Fruit fly (Drosophila melanogaster) whole organism, larva: ENCODE data around the gene CG7377.
"Not testable (repeated sequence)": the region's sequence is repeated elsewhere in the genome, so short reads cannot be mapped to it uniquely, and the experiment has no call there.

Source experiments
- noc ChIP-seq: fragments of 200-800 bp; sonication (Bioruptor generic); optimal IDR thresholded peaks from 3 replicates; lab custom pipeline; 2019; ENCODE audit warnings: missing biosample characterization, mild to moderate bottlenecking, missing genetic modification characterization, moderate library complexity

CG7377 gene

DNA sequence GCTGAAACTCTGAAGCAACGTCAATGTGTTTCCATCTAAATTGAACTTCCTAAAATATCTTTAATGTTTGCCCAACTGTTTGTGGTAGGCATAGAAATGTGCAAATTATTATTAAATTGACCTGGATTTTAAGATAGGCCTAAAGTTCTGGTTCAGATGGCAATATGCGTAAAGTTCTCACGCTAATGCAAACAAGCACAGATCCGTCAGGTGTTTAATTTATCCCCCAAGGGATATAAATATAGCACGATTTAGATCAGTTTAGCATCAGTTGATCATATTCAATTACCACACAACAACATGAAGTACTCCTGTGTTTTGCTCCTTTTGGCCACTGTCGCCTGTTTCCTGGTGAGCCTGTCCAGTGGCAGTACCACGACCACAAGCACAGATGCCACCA, at the start of gene CG7377:
CG7377 (plus strand) TSS at position 301 of the 400 bp plus-strand sequence.
- not testable (repeated sequence) for TF ChIP-seq noc (tag; lab: Kevin White, UChicago)

DNA sequence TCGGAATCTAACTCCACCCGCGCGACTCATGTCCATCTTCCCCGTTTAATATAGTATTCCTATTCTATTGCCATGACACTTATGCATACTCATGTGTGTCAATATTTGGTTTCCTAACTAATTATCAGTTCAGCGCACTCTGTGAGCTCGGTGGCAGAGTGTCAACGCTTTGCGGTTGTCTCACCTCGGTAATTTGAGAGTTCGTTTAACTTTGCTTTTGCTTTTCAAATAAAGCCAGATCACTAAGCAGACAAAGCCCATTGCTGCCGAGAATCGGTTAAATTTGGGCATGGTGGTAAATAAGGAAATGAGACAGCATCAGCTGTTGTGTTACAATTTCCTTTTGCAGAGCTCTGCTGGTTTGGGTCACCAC, 49.2 kb upstream of the CG7377 start:
- no peak for TF ChIP-seq noc (tag; lab: Kevin White, UChicago)

DNA sequence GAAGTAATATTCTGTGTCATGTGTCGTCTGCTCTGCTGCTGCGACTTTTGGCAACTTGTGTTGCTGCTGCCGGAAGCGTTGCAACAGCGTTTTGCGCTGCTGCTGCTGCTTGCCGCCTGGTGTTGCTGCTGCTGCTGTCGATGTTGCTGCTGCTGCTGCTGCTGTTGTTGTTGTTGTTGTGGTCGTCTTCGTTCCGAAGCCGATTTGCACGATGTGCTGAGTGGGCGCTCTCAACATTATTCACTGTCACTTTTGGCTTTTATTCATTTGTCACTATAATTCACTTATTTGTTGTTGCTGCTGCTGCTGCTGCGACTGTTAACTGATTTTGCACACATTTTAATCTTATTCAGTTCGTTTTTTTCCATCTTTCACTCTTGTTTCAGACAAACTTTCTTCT, 47.1 kb upstream of the CG7377 start:
- TF ChIP-seq noc (tag; lab: Kevin White, UChicago) = no peak

DNA sequence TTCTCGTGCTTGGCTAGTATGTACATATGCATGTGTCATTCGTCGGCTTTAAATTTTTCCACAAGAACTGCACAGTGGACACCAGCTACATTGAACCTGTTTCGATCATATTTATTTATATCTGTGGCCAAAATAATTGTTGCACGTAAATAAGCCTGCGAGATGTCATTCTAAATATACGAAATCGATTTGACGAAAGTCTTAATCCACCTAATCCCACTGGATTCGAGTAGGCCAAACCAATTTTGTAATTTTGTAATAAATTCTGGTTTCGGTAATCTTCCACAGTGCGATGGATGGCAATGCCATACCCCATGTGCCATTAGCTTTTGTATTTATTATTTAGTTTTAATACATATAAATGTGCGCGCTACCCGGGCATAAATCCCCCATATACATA, 46.5 kb upstream of the CG7377 start:
- TF ChIP-seq noc (tag; lab: Kevin White, UChicago) = peak; percentile 50

DNA sequence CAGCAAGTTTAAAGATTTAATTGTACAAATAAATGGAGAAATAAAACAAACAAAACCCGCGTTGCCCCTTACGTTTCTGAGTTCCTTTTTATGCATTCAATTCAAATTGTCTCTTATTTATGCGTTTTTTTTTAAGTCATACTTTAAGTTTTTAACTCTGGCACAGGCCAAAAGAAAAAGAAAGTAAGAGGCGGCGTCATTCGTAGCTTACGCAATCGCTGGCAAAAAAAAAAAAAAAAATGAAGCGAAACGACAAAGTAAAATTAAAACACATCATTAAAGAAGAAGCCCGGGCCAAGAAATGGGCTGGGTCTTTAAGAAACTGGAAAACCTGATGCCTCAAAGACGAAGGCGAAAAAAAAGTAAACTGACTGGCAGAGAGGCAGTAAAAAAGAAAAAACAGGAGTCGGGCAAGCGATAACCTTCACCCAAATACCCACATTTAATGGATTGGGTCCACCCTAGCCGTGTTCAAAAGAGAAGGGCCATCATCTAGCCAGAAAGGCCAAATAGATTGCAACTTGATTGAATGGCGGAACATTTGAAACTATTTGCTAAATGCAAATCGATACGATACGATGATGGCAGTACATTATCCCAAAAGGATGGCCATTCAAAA, 45.7 kb upstream of the CG7377 start:
- no peak for TF ChIP-seq noc (tag; lab: Kevin White, UChicago)

DNA sequence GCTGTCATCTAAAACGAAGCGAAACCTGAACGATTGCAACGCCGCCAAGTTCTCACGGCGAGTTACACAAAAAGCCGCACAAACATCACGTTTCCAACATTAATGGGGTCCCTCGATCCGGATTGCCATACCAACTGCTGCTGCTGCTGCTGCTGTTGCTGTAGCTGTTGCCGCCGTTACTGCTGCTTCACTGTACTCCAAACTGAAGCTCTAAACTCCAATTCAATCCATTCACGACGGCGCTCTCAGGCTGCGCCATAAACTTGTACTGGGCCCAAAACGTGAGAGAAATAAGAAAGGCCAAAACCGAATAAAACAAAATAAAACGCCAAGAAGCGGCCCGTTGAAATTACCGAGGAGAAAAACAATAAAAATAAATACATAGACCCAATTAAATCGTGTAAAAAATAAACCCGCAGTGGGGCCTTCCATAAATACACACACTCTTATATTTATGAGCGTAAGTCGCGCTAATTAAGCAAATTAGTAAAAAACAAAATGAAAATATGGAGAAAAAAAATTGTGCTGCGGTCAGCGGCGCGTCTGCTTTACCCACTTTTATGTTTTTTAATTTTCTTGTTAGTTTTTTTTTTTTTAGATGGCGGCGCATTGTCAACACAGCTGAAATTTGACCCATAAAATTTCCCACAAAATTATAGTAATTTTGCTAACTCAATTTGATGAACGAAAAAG, 42.0 kb upstream of the CG7377 start:
- TF ChIP-seq noc (tag; lab: Kevin White, UChicago) = no peak

DNA sequence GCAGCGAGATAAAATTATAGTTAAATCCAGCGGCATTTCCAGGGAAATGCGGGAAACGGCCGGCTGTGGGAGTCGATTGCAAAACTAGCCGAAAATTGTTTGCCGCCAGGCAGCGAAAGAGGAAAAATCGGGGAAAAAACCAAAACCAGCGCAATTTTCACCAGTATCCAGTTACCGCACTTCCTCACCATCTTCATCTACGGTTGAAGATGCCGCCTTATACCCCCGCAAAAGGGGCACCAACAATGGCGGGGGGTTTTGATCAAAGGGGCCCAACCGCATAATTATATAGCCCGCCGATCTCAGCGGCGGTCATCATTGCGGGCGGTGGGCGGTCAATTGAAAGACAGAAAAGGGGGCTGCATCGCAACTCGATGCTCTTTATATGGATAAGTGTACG, 41.5 kb upstream of the CG7377 start:
- no peak for TF ChIP-seq noc (tag; lab: Kevin White, UChicago)

DNA sequence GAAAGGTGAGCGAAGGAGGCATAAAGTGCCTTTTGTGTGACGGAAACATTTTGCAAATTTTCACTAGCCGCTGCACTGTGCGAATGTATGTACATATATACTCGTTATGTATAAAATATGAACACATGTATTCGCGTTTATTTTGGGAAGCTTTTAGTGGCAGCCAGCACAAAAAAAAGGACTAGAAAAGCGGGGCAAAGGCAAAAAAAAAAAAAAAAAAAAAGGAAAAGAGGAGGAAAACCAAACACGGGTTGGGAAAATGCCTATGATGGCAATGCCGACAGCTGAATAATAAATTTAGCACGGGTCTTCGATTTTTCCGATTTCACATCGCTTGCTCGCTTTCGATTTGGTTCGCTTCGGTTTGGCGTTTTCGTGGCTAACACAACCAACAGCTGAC, 40.1 kb upstream of the CG7377 start:
- no peak for TF ChIP-seq noc (tag; lab: Kevin White, UChicago)

DNA sequence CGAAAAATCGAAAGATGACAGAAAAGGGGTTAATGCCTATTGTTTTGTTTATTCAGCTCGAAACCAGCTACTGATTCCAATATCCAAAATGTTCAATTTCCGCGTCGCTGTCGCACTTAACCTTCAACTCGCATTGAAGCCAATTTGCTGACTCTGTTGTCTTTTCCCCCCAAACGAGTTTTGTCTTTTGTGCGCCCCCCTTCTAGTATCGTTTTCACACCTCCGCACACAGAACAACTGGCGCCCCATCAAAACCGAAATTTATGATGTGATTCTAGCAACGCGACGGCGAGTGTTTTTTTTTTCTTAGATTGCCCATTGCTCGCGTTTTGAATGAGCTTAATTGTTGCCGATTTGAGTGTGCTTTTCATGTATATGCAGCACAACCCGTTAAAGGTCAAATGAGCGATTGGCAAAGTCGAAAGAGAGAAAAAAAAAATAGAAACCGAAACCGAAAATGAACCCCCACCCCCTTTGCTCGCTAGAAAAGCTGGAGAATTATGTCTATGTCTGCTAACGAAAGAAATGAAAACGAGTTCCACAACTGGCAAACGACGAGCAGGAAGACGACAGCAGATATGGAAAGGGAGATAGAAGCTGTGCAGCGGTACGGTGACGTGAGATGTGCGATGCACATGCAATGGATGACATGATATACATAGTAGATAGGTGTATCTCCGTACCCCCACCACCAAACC, 39.0 kb upstream of the CG7377 start:
- TF ChIP-seq noc (tag; lab: Kevin White, UChicago) = no peak

DNA sequence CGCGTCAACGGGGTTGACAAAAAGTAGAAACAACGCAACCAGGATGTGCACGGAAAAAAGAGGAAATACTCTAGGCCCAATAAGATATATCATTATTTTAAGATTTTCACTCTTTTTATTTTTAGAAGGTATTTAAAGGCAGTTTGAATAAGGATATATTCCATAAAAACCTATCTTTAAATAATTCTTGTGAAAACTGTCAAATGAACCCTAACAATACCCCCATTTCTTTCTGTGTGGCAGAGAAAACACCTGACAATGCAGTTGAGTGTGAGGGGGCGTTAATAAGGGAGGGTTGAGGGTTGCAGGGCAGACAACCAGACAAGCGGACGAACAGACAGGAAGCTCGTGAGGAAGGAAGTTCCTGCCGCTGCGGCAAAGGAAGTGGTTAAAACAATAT, 37.5 kb upstream of the CG7377 start:
- TF ChIP-seq noc (tag; lab: Kevin White, UChicago) = no peak

DNA sequence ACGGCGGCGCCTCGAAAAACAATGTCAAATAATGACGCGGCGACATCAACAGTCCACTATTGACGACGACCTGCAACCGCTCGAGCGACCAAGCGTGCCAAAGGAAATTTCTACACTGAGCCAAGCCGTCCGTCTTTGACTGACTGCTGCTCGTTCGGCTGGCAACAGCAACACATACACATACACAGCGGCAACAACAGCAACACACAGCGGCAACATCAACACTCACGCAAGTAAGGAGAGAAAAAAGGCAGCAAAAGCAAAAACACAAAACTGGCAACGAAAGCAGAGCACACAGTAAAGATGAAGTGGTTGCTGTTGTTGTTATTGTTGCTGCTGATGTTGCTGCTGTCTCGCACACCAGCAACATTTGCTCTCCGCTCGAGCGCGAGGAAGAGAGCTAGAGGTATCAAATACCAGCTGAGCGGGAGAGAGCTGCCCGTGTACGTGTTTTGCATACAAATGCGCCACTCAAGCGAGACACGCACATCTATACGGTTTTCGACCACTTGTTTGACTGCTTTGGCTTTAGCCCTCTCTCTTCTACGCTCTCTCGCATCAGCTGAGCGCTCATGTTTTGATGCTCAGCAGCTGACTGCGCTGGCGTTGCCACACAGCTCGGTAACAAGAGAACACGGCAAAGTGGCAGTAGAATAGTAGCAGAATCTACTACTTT, 36.4 kb upstream of the CG7377 start:
- TF ChIP-seq noc (tag; lab: Kevin White, UChicago) = peak; percentile 29

DNA sequence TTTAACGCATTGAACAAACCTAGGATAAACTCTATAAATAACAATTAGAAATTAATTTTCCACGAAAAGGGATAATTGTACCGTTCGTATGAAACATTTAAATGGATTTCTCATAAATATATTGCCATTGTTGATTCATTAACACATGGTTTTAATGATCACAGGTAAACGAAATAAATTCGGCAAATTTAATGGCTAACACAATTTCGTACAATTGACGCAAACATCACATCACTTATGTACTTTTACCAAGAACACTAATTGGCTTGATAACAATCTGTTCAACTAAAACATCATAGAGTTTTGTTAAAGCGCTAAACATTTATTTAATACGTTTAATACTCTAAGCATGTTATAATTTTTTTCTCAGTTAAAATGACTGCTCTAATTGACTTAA, 35.8 kb upstream of the CG7377 start:
- TF ChIP-seq noc (tag; lab: Kevin White, UChicago) = no peak

DNA sequence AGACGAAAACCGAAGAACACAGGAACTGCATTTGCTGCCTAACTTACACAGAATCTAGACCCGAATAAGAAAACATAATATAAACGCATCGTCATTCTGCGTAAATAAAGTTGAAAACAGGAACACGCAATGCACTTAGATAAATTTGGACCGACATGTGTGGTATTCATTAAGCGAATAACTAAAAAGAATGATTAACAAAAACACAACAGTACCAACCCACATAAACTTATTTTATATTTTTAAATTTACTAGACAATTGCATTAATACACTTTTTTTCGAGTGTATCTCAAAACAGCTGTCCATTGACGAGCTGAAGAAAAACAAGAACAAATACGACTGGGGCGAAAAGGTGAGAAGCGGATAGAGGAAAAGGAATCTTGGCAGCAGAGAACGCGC, 35.2 kb upstream of the CG7377 start:
- no peak for TF ChIP-seq noc (tag; lab: Kevin White, UChicago)

DNA sequence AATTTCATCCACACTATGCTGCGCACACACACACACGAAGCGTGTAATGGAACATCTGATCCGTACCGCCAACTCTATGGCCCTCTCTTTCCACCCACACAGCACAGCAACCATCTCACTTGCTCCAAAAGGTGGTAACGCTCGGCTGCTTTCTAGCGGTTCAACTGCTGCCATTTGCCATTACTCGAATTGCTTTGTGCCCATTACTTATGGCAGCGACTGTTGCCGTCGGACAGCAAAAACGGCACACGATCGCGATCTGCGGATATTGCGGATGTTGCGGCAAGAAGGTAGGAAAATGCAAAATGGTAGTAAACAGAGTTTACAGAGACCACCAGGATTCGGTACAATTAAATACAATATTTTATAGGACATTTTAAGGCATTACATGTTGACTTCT, 34.7 kb upstream of the CG7377 start:
- TF ChIP-seq noc (tag; lab: Kevin White, UChicago) = no peak

DNA sequence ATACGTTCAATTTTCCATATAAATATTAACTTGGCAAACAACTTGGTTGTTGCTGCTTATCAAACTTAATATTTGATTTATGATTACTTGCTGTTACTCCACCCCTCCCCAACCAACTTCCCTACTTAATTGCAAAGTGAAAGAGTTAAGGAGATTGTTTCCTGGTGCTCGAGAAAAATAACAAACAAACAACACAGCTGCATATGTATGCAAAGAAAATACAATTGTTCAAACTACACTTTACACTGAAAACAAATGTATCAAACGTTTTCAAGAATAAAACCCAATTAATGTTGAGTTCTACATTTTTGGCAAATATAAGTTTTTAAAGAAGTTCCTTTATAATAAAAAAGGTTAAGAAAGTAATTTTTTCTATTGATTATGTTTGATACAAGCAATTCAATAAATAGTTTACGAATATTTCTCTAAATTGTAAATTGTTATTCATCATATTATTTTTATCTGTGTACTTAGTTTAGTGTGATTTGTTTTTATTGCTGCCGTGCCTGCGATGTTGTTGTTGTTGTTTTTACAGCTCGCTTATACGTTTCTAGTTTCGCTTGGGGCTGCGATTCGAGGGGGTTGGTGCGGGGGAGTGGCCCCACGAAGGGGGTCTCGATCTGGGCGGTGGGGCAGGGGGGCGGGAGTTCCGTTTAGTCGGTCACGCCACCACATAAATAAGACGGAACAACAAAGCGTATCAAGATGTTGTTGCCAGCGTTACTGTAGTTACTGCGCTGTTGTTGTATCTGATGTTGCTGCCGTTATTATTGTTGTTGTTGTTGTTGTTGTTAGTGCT, 33.6 kb upstream of the CG7377 start:
- TF ChIP-seq noc (tag; lab: Kevin White, UChicago) = peak; percentile 47
